Worm (Caenorhabditis elegans) whole organism, early embryonic: ENCODE data around the gene inx-1.

Experiments used
- B0310.2 ChIP-seq: sonication (generic microtip); optimal IDR thresholded peaks from 2 replicates; lab custom pipeline; 2016; ENCODE audit warnings: mild to moderate bottlenecking, missing genetic modification characterization, missing compliant biosample characterization
- aly-1 ChIP-seq: sonication (generic microtip); optimal IDR thresholded peaks from 2 replicates; lab custom pipeline; 2016; ENCODE audit warnings: missing genetic modification characterization, missing compliant biosample characterization
- ama-1 ChIP-seq: fragments of 150-350 bp; optimal IDR thresholded peaks from 2 replicates; lab custom pipeline; 2014
- ceh-13 ChIP-seq: fragments of 200-800 bp; sonication (Bioruptor generic); optimal IDR thresholded peaks from 2 replicates; lab custom pipeline; 2018; ENCODE audit warnings: mild to moderate bottlenecking, missing genetic modification characterization, missing compliant biosample characterization
- ceh-36 ChIP-seq: sonication (generic microtip); optimal IDR thresholded peaks from 2 replicates; lab custom pipeline; 2016; ENCODE audit warnings: missing genetic modification characterization, inconsistent platforms, missing compliant biosample characterization
- flt-1 ChIP-seq: fragments of 200-800 bp; sonication (Bioruptor generic); IDR thresholded peaks from 2 replicates; pipeline ENCODE4 v1.3.6; 2022; ENCODE audit warnings: missing genetic modification characterization, missing compliant biosample characterization
- hmbx-1 ChIP-seq: sonication (generic microtip); optimal IDR thresholded peaks from 2 replicates; lab custom pipeline; 2016; ENCODE audit warnings: mild to moderate bottlenecking, missing genetic modification characterization, missing compliant biosample characterization
- hnd-1 ChIP-seq: sonication (generic microtip); optimal IDR thresholded peaks from 2 replicates; lab custom pipeline; 2016; ENCODE audit warnings: missing genetic modification characterization, missing compliant biosample characterization
- pes-1 ChIP-seq: fragments of 200-800 bp; sonication (Bioruptor generic); IDR thresholded peaks from 2 replicates; pipeline ENCODE4 v1.3.6; 2022; ENCODE audit warnings: missing genetic modification reagents, missing genetic modification characterization, missing compliant biosample characterization
- scrt-1 ChIP-seq: fragments of 200-800 bp; sonication (Bioruptor generic); IDR thresholded peaks from 2 replicates; pipeline ENCODE4 v1.3.6; 2022; ENCODE audit warnings: missing genetic modification characterization, missing compliant biosample characterization
- sea-1 ChIP-seq: fragments of 200-800 bp; sonication (Bioruptor generic); conservative IDR thresholded peaks from 2 replicates; pipeline ENCODE4 v1.3.6; 2022; ENCODE audit warnings: missing genetic modification characterization, missing compliant biosample characterization
- tbx-11 ChIP-seq: fragments of 200-800 bp; sonication (Bioruptor generic); IDR thresholded peaks from 2 replicates; pipeline ENCODE4 v1.3.6; 2022; ENCODE audit warnings: missing genetic modification characterization, missing compliant biosample characterization
- tbx-37 ChIP-seq: fragments of 200-800 bp; sonication (Bioruptor generic); conservative IDR thresholded peaks from 2 replicates; pipeline ENCODE4 v1.3.6; 2022; ENCODE audit warnings: missing genetic modification reagents, missing genetic modification characterization, missing compliant biosample characterization
- tra-4 ChIP-seq: sonication (generic microtip); optimal IDR thresholded peaks from 2 replicates; lab custom pipeline; 2017; ENCODE audit warnings: missing genetic modification characterization, missing compliant biosample characterization

DNA sequence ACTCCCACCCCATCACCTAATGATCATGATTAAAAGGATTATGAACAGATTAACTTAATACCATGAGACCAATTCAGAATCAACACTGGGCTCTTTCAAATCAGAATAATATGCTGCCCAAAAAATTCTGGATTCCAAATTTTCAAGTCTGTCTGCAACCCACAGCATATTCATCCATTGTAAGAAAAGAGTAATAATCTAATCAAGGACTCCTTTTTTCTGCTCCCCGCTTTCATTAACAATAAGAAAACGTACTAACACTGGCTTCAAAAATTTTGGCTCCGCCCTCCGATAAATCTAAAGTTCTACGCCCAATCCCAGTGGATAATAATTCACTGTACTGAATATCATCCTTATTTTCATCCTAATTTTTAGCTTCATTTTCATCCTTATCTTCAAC lies 32.0 kb upstream of the inx-1 start:
- TF ChIP-seq scrt-1 (GFP tag; lab: Robert Waterston, UW) (no peak), pes-1 (GFP tag; lab: Robert Waterston, UW) (no peak), ama-1 (lab: Kevin White, UChicago) (no peak), tra-4 (tag; lab: Kevin White, UChicago) (no peak), aly-1 (tag; lab: Kevin White, UChicago) (no peak), sea-1 (no peak), tbx-37 (no peak), flt-1 (no peak), ceh-13 (GFP tag; lab: Kevin White, UChicago) (no peak), hnd-1 (no peak), tbx-11 (GFP tag; lab: Robert Waterston, UW) (no peak), hmbx-1 (tag; lab: Kevin White, UChicago) (no peak), B0310.2 (tag; lab: Kevin White, UChicago) (no peak), ceh-36 (tag; lab: Kevin White, UChicago) (no peak)
